Worm (Caenorhabditis elegans) whole organism, L1 larva: Measurements from ENCODE around the gene hsp-1.

Experiments
- ceh-82 ChIP-seq, 3 experiments: fragments of 150-350 bp in 1 of 3; sonication (generic microtip) in 2 of 3; optimal IDR thresholded peaks; 2 replicates each; lab custom pipeline; 2014 to 2017; ENCODE audit warnings: missing biosample characterization in 3 of 3, missing genetic modification characterization in 3 of 3
- lir-3 ChIP-seq: sonication (generic microtip); optimal IDR thresholded peaks from 2 replicates; lab custom pipeline; 2016; ENCODE audit warnings: mild to moderate bottlenecking, missing genetic modification characterization, moderate library complexity, missing compliant biosample characterization; ENCODE audit not compliant: poor library complexity
- nhr-47 ChIP-seq: sonication (generic microtip); optimal IDR thresholded peaks from 2 replicates; lab custom pipeline; 2016; ENCODE audit warnings: mild to moderate bottlenecking, missing genetic modification characterization, moderate library complexity, missing compliant biosample characterization
- nhr-77 ChIP-seq: fragments of 150-350 bp; optimal IDR thresholded peaks from 2 replicates; lab custom pipeline; 2014; ENCODE audit warnings: missing biosample characterization, missing genetic modification characterization
- snpc-4 ChIP-seq: fragments of 150-350 bp; optimal IDR thresholded peaks from 2 replicates; lab custom pipeline; 2014; ENCODE audit warnings: missing biosample characterization, missing genetic modification characterization
- sup-37 ChIP-seq: fragments of 200-800 bp; sonication (Bioruptor generic); optimal IDR thresholded peaks from 2 replicates; lab custom pipeline; 2018; ENCODE audit warnings: mild to moderate bottlenecking, missing genetic modification characterization, missing compliant biosample characterization
- unc-62 ChIP-seq: fragments of 150-350 bp; optimal IDR thresholded peaks from 2 replicates; lab custom pipeline; 2014; ENCODE audit warnings: missing biosample characterization, missing genetic modification reagents, missing genetic modification characterization
- ztf-4 ChIP-seq: fragments of 150-350 bp; optimal IDR thresholded peaks from 2 replicates; lab custom pipeline; 2014; ENCODE audit warnings: missing biosample characterization, missing genetic modification characterization

DNA sequence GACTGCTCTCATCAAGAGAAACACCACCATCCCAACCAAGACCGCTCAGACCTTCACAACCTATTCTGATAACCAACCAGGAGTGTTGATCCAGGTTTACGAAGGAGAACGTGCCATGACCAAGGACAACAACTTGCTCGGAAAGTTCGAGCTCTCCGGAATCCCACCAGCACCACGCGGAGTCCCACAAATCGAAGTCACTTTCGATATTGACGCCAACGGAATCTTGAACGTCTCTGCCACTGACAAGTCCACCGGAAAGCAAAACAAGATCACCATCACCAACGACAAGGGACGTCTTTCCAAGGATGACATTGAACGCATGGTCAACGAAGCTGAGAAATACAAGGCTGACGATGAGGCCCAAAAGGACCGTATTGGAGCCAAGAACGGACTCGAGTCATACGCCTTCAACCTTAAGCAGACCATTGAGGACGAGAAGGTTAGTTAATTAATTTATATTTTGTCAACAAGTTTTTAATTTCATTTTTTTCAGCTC is 1.7 kb downstream of the hsp-1 start:
- TF ChIP-seq nhr-47 (tag; lab: Kevin White, UChicago), result no peak
- TF ChIP-seq ceh-82 (tag; optimal IDR thresholded peaks at IDR 0.05; lab: Kevin White, UChicago), result no peak
- TF ChIP-seq unc-62, result no peak
- TF ChIP-seq nhr-77 (tag; lab: Kevin White, UChicago), result no peak
- TF ChIP-seq ztf-4 (tag; lab: Kevin White, UChicago), result no peak
- no peak for TF ChIP-seq sup-37 (GFP tag; lab: Kevin White, UChicago)
- TF ChIP-seq lir-3 (tag; lab: Kevin White, UChicago), result no peak
- no peak for TF ChIP-seq snpc-4 (tag; lab: Kevin White, UChicago)
